Worm (Caenorhabditis elegans) whole organism, L4/young adult: ENCODE measurements around the gene lgc-55.

Source experiments
- W03F9.2 ChIP-seq: fragments of 150-350 bp; optimal IDR thresholded peaks from 2 replicates; lab custom pipeline; 2014; ENCODE audit warnings: missing biosample characterization, missing genetic modification characterization
- dao-5 ChIP-seq: sonication (generic microtip); optimal IDR thresholded peaks from 2 replicates; lab custom pipeline; 2016; ENCODE audit warnings: missing genotype, missing genetic modification characterization, moderate library complexity, missing compliant biosample characterization
- him-1 ChIP-seq: sonication (generic microtip); optimal IDR thresholded peaks from 2 replicates; lab custom pipeline; 2016; ENCODE audit warnings: missing genotype, missing genetic modification reagents, missing genetic modification characterization, missing compliant biosample characterization

- no peak for TF ChIP-seq dao-5
- no peak for TF ChIP-seq W03F9.2
- TF ChIP-seq him-1: no peak
These were observed 24.5 kb downstream of the lgc-55 start, which contains the start of gene spe-19 for ce11 chrV:20047310-20047709.
